Worm (Caenorhabditis elegans) whole organism, L3 larva: Measurements from ENCODE around the gene rde-1.

Experiments used
- lin-39 ChIP-seq: fragments of 150-350 bp; optimal IDR thresholded peaks from 2 replicates; lab custom pipeline; 2018; ENCODE audit warnings: missing biosample characterization, missing genetic modification reagents, missing genetic modification characterization
- nhr-237 ChIP-seq: fragments of 150-350 bp; optimal IDR thresholded peaks from 2 replicates; lab custom pipeline; 2014; ENCODE audit warnings: missing biosample characterization, missing genetic modification characterization
- unc-62 ChIP-seq: fragments of 150-350 bp; sonication (generic microtip); optimal IDR thresholded peaks from 4 replicates; lab custom pipeline; 2014; ENCODE audit warnings: missing biosample characterization, missing genetic modification reagents, missing genetic modification characterization

ce11 chrV:9985227-9985864, 6.1 kb downstream of the rde-1 start:
- no peak for TF ChIP-seq lin-39
- no peak for TF ChIP-seq unc-62 (GFP tag; lab: Kevin White, UChicago)
- TF ChIP-seq nhr-237, result no peak
